Worm (Caenorhabditis elegans) whole organism, L2 larva: ENCODE data around the gene C05D11.1.

ENCODE experiments used
- C34F6.9 ChIP-seq: fragments of 150-350 bp; optimal IDR thresholded peaks from 2 replicates; lab custom pipeline; 2014; ENCODE audit warnings: missing biosample characterization, missing genetic modification characterization
- F13H6.1 ChIP-seq: sonication (generic microtip); optimal IDR thresholded peaks from 2 replicates; lab custom pipeline; 2016; ENCODE audit warnings: missing genetic modification characterization, missing compliant biosample characterization
- R02D3.7 ChIP-seq: fragments of 150-350 bp; optimal IDR thresholded peaks from 2 replicates; lab custom pipeline; 2014; ENCODE audit warnings: missing biosample characterization, missing genetic modification characterization
- Y55F3AM.14 ChIP-seq: fragments of 200-800 bp; sonication (Bioruptor generic); optimal IDR thresholded peaks from 2 replicates; lab custom pipeline; 2018; ENCODE audit warnings: mild to moderate bottlenecking, missing genetic modification characterization, missing compliant biosample characterization
- ZK546.5 ChIP-seq: sonication (generic microtip); optimal IDR thresholded peaks from 2 replicates; lab custom pipeline; 2017; ENCODE audit warnings: missing biosample characterization, missing genetic modification characterization
- alr-1 ChIP-seq: fragments of 150-350 bp; optimal IDR thresholded peaks from 2 replicates; lab custom pipeline; 2014; ENCODE audit warnings: missing biosample characterization, missing genetic modification characterization
- aly-2 ChIP-seq: fragments of 150-350 bp; optimal IDR thresholded peaks from 2 replicates; lab custom pipeline; 2014; ENCODE audit warnings: missing biosample characterization, missing genetic modification characterization
- ama-1 ChIP-seq: fragments of 150-350 bp; optimal IDR thresholded peaks from 2 replicates; lab custom pipeline; 2018; ENCODE audit warnings: inconsistent platforms
- blmp-1 ChIP-seq: sonication (generic microtip); optimal IDR thresholded peaks from 2 replicates; lab custom pipeline; 2017; ENCODE audit warnings: missing genetic modification characterization, mild to moderate bottlenecking, missing compliant biosample characterization, antibody characterized with exemption, moderate library complexity; ENCODE audit not compliant: insufficient read depth
- ceh-16 ChIP-seq: fragments of 150-350 bp; optimal IDR thresholded peaks from 2 replicates; lab custom pipeline; 2014; ENCODE audit warnings: missing biosample characterization, missing genetic modification characterization
- ceh-82 ChIP-seq: fragments of 150-350 bp; optimal IDR thresholded peaks from 2 replicates; lab custom pipeline; 2014; ENCODE audit warnings: missing biosample characterization, missing genetic modification characterization
- crh-2 ChIP-seq: sonication (generic microtip); optimal IDR thresholded peaks from 2 replicates; lab custom pipeline; 2017; ENCODE audit warnings: missing biosample characterization, missing genetic modification characterization
- dmd-4 ChIP-seq: sonication (generic microtip); optimal IDR thresholded peaks from 2 replicates; lab custom pipeline; 2017; ENCODE audit warnings: missing biosample characterization, missing genetic modification characterization
- egl-27 ChIP-seq: sonication (generic microtip); optimal IDR thresholded peaks from 3 replicates; lab custom pipeline; 2017; ENCODE audit warnings: missing biosample characterization, missing genetic modification reagents, missing genetic modification characterization
- elt-1 ChIP-seq: fragments of 150-350 bp; optimal IDR thresholded peaks from 2 replicates; lab custom pipeline; 2014; ENCODE audit warnings: missing biosample characterization, missing genetic modification characterization
- elt-3 ChIP-seq: sonication (generic microtip); optimal IDR thresholded peaks from 2 replicates; lab custom pipeline; 2017; ENCODE audit warnings: missing biosample characterization, missing genetic modification characterization
- fos-1 ChIP-seq: fragments of 150-350 bp; optimal IDR thresholded peaks from 2 replicates; lab custom pipeline; 2014; ENCODE audit warnings: missing biosample characterization, missing genetic modification characterization
- gmeb-1 ChIP-seq: fragments of 150-350 bp; optimal IDR thresholded peaks from 2 replicates; lab custom pipeline; 2014; ENCODE audit warnings: missing biosample characterization, missing genetic modification characterization
- lin-11 ChIP-seq: fragments of 150-350 bp; sonication (generic microtip); optimal IDR thresholded peaks from 2 replicates; lab custom pipeline; 2014; ENCODE audit warnings: missing biosample characterization, missing genetic modification characterization, inconsistent platforms, mixed read lengths
- lin-13 ChIP-seq: fragments of 150-350 bp; optimal IDR thresholded peaks from 2 replicates; lab custom pipeline; 2014; ENCODE audit warnings: missing biosample characterization, missing genetic modification reagents, missing genetic modification characterization
- lin-39 ChIP-seq: fragments of 150-350 bp; optimal IDR thresholded peaks from 2 replicates; lab custom pipeline; 2014; ENCODE audit warnings: missing biosample characterization, missing genetic modification reagents, missing genetic modification characterization
- lsy-2 ChIP-seq, 2 experiments: fragments of 150-350 bp in 1 of 2; sonication (generic microtip) in 1 of 2; optimal IDR thresholded peaks; 2 replicates each; lab custom pipeline; 2014 to 2017; ENCODE audit warnings: missing biosample characterization in 2 of 2, missing genetic modification characterization in 2 of 2
- mab-5 ChIP-seq: fragments of 150-350 bp; optimal IDR thresholded peaks from 2 replicates; lab custom pipeline; 2014; ENCODE audit warnings: missing biosample characterization, missing genetic modification characterization
- mbf-1 ChIP-seq: sonication (generic microtip); optimal IDR thresholded peaks from 2 replicates; lab custom pipeline; 2017; ENCODE audit warnings: missing biosample characterization, missing genetic modification characterization
- mdl-1 ChIP-seq, 2 experiments: fragments of 150-350 bp in 1 of 2; sonication (generic microtip) in 1 of 2; optimal IDR thresholded peaks; 2 replicates each; lab custom pipeline; 2017; ENCODE audit warnings: missing biosample characterization in 2 of 2, missing genetic modification characterization in 2 of 2
- nhr-10 ChIP-seq: sonication (generic microtip); optimal IDR thresholded peaks from 2 replicates; lab custom pipeline; 2017; ENCODE audit warnings: missing biosample characterization, missing genetic modification characterization
- nhr-11 ChIP-seq: fragments of 150-350 bp; optimal IDR thresholded peaks from 2 replicates; lab custom pipeline; 2014; ENCODE audit warnings: missing biosample characterization, missing genetic modification characterization
- nhr-12 ChIP-seq: fragments of 150-350 bp; optimal IDR thresholded peaks from 2 replicates; lab custom pipeline; 2014; ENCODE audit warnings: missing biosample characterization, missing genetic modification characterization
- nhr-129 ChIP-seq: fragments of 150-350 bp; optimal IDR thresholded peaks from 2 replicates; lab custom pipeline; 2014; ENCODE audit warnings: missing biosample characterization, missing genetic modification characterization
- nhr-21 ChIP-seq: fragments of 150-350 bp; optimal IDR thresholded peaks from 2 replicates; lab custom pipeline; 2014; ENCODE audit warnings: missing biosample characterization, missing genetic modification characterization
- nhr-23 ChIP-seq: fragments of 150-350 bp; optimal IDR thresholded peaks from 2 replicates; lab custom pipeline; 2014; ENCODE audit warnings: missing biosample characterization, missing genetic modification reagents, missing genetic modification characterization
- nhr-237 ChIP-seq: fragments of 150-350 bp; optimal IDR thresholded peaks from 2 replicates; lab custom pipeline; 2014; ENCODE audit warnings: missing biosample characterization, missing genetic modification characterization
- nhr-25 ChIP-seq: fragments of 150-350 bp; sonication (generic microtip); optimal IDR thresholded peaks from 3 replicates; lab custom pipeline; 2014; ENCODE audit warnings: missing biosample characterization, missing genetic modification characterization
- nhr-6 ChIP-seq: fragments of 150-350 bp; optimal IDR thresholded peaks from 2 replicates; lab custom pipeline; 2014; ENCODE audit warnings: missing biosample characterization, missing genetic modification characterization
- nhr-77 ChIP-seq: fragments of 150-350 bp; optimal IDR thresholded peaks from 2 replicates; lab custom pipeline; 2014; ENCODE audit warnings: missing biosample characterization, missing genetic modification characterization
- peb-1 ChIP-seq: fragments of 150-350 bp; optimal IDR thresholded peaks from 2 replicates; lab custom pipeline; 2014; ENCODE audit warnings: missing biosample characterization, missing genetic modification characterization
- sem-4 ChIP-seq: fragments of 150-350 bp; optimal IDR thresholded peaks from 2 replicates; lab custom pipeline; 2014; ENCODE audit warnings: missing biosample characterization, missing genetic modification reagents, missing genetic modification characterization
- skn-1 ChIP-seq: sonication (generic microtip); optimal IDR thresholded peaks from 2 replicates; lab custom pipeline; 2017; ENCODE audit warnings: missing biosample characterization, missing genetic modification characterization
- sma-3 ChIP-seq: sonication (generic microtip); optimal IDR thresholded peaks from 2 replicates; lab custom pipeline; 2016; ENCODE audit warnings: missing genetic modification reagents, missing genetic modification characterization, missing compliant biosample characterization
- sma-9 ChIP-seq, 2 experiments: fragments of 150-350 bp in 1 of 2; sonication (generic microtip) in 1 of 2; optimal IDR thresholded peaks; 2 replicates each; lab custom pipeline; 2014 to 2016; ENCODE audit warnings: missing genetic modification characterization in 2 of 2, mild to moderate bottlenecking in 1 of 2, missing biosample characterization in 1 of 2, missing compliant biosample characterization in 1 of 2, missing genetic modification reagents in 1 of 2, moderate library complexity in 1 of 2
- snpc-4 ChIP-seq: fragments of 150-350 bp; optimal IDR thresholded peaks from 2 replicates; lab custom pipeline; 2014; ENCODE audit warnings: missing biosample characterization, missing genetic modification characterization
- unc-39 ChIP-seq: fragments of 150-350 bp; optimal IDR thresholded peaks from 2 replicates; lab custom pipeline; 2014; ENCODE audit warnings: missing biosample characterization, missing genetic modification characterization
- unc-55 ChIP-seq: fragments of 150-350 bp; sonication (generic microtip); optimal IDR thresholded peaks from 3 replicates; lab custom pipeline; 2014; ENCODE audit warnings: missing biosample characterization, missing genetic modification reagents, missing genetic modification characterization
- unc-62 ChIP-seq: fragments of 150-350 bp; optimal IDR thresholded peaks from 2 replicates; lab custom pipeline; 2014; ENCODE audit warnings: missing biosample characterization, missing genetic modification reagents, missing genetic modification characterization
- zag-1 ChIP-seq: fragments of 150-350 bp; optimal IDR thresholded peaks from 2 replicates; lab custom pipeline; 2014; ENCODE audit warnings: missing biosample characterization, missing genetic modification characterization
- ztf-1 ChIP-seq: fragments of 200-800 bp; sonication (Bioruptor generic); conservative IDR thresholded peaks from 2 replicates; pipeline ENCODE4 v1.3.6; 2022; ENCODE audit warnings: missing genetic modification characterization, missing compliant biosample characterization
- ztf-11 ChIP-seq: sonication (generic microtip); optimal IDR thresholded peaks from 2 replicates; lab custom pipeline; 2017; ENCODE audit warnings: missing biosample characterization, missing genetic modification characterization
- ztf-4 ChIP-seq: fragments of 150-350 bp; optimal IDR thresholded peaks from 2 replicates; lab custom pipeline; 2014; ENCODE audit warnings: missing biosample characterization, missing genetic modification characterization

Gene C05D11.1

DNA sequence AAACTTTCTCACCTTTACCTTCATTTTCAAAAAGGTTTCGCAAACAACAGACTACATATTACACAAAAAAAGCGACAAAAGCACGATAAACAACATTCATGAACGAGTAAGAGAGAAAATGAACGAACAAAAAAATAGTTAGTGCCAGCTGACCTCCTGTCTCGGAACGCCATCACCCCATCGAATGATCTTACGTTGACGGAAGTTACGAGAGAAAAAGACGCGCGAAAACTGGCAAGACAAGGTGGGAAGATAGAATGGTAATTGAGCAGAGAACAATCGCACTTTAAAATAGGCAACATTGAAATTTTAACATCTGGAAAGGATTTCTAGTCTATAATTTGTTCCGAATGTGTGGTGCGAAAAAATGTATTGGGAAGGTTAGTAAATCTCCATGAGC is 16.2 kb upstream of the C05D11.1 start:
- peak; percentile 26 for TF ChIP-seq crh-2 (tag; lab: Kevin White, UChicago)
- peak in 1 of 2 experiments; percentile 20 for TF ChIP-seq mdl-1 (tag; optimal IDR thresholded peaks at IDR 0.05; lab: Kevin White, UChicago)
- TF ChIP-seq sem-4 (tag; lab: Kevin White, UChicago): no peak
- TF ChIP-seq nhr-237 (tag; lab: Kevin White, UChicago): no peak
- peak; percentile 3 for TF ChIP-seq sma-9 (GFP tag; optimal IDR thresholded peaks at IDR 0.05; lab: Kevin White, UChicago)
- no peak for TF ChIP-seq sma-9 (tag; optimal IDR thresholded peaks at IDR 0.05; lab: Kevin White, UChicago)
- TF ChIP-seq elt-3 (tag; lab: Kevin White, UChicago): no peak
- peak; percentile 11 for TF ChIP-seq nhr-129
- peak; percentile 2 for TF ChIP-seq fos-1 (tag; lab: Kevin White, UChicago)
- no peak for TF ChIP-seq egl-27
- TF ChIP-seq nhr-25: peak; percentile 18
- TF ChIP-seq mbf-1 (tag; lab: Kevin White, UChicago): no peak
- TF ChIP-seq alr-1 (tag; lab: Kevin White, UChicago): no peak
- TF ChIP-seq, all 48 proteins: peak for 6

DNA sequence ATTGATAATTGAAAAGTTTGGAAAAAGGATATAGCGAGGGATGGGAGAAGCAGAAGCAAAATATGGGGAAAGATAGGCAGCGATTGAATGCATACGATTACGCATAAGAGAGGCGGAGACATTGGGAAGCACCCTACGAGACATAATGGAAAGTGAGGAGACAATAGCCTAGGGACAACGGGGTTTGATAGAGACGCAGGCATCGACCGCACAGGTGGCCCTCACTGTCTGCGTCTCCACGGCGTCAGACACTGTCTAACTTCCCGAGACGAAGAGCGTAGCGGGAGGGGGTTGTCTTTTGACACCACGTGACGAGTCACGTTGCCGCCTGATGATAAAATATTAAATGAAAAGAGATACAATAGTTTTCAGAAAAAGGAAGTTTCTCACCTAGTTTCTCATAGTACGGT is 15.4 kb upstream of the C05D11.1 start:
- TF ChIP-seq nhr-10 (tag; lab: Kevin White, UChicago): peak; percentile 46
- TF ChIP-seq peb-1 (tag; lab: Kevin White, UChicago): no peak
- TF ChIP-seq ama-1: no peak
- TF ChIP-seq dmd-4 (tag; lab: Kevin White, UChicago): no peak
- TF ChIP-seq zag-1 (tag; lab: Kevin White, UChicago): peak; percentile 47
- TF ChIP-seq elt-1 (tag; lab: Kevin White, UChicago): peak; percentile 1
- peak; percentile 95 to 97 for TF ChIP-seq mdl-1 (tag; optimal IDR thresholded peaks at IDR 0.05; lab: Kevin White, UChicago)
- no peak for TF ChIP-seq aly-2
- TF ChIP-seq fos-1 (tag; lab: Kevin White, UChicago): peak; percentile 58
- TF ChIP-seq ceh-82 (tag; lab: Kevin White, UChicago): peak; percentile 55
- peak; percentile 66 for TF ChIP-seq unc-62 (GFP tag; lab: Kevin White, UChicago)
- TF ChIP-seq sma-3: peak; percentile 95
- TF ChIP-seq sem-4 (tag; lab: Kevin White, UChicago): peak; percentile 81
- TF ChIP-seq nhr-23 (tag; lab: Kevin White, UChicago): no peak
- no peak for TF ChIP-seq unc-39 (tag; lab: Kevin White, UChicago)
- TF ChIP-seq alr-1 (tag; lab: Kevin White, UChicago): no peak
- peak; percentile 85 for TF ChIP-seq gmeb-1 (tag; lab: Kevin White, UChicago)
- TF ChIP-seq elt-3 (tag; lab: Kevin White, UChicago): no peak
- peak; percentile 71 for TF ChIP-seq lin-11 (tag; lab: Kevin White, UChicago)
- peak; percentile 42 for TF ChIP-seq egl-27
- peak; percentile 24 for TF ChIP-seq ZK546.5 (tag; lab: Kevin White, UChicago)
- TF ChIP-seq ztf-11 (tag; lab: Kevin White, UChicago): no peak
- TF ChIP-seq Y55F3AM.14 (GFP tag; lab: Kevin White, UChicago): peak; percentile 89
- peak; percentile 53 to 89 for TF ChIP-seq lsy-2 (tag; optimal IDR thresholded peaks at IDR 0.05; lab: Kevin White, UChicago)
- TF ChIP-seq nhr-6: peak; percentile 50
- no peak for TF ChIP-seq lin-39 (tag; lab: Kevin White, UChicago)
- TF ChIP-seq skn-1 (tag; lab: Kevin White, UChicago): no peak
- peak; percentile 96 for TF ChIP-seq nhr-21 (tag; lab: Kevin White, UChicago)
- peak; percentile 92 for TF ChIP-seq nhr-25
- TF ChIP-seq crh-2 (tag; lab: Kevin White, UChicago): peak; percentile 85
- no peak for TF ChIP-seq snpc-4 (tag; lab: Kevin White, UChicago)
- TF ChIP-seq mab-5 (tag; lab: Kevin White, UChicago): peak; percentile 83
- TF ChIP-seq nhr-237 (tag; lab: Kevin White, UChicago): no peak
- no peak for TF ChIP-seq nhr-12 (tag; lab: Kevin White, UChicago)
- TF ChIP-seq ztf-1: no peak
- TF ChIP-seq ceh-16 (tag; lab: Kevin White, UChicago): peak; percentile 53
- no peak for TF ChIP-seq nhr-11 (tag; lab: Kevin White, UChicago)
- TF ChIP-seq nhr-77: no peak
- peak; percentile 59 for TF ChIP-seq lin-13 (GFP tag; lab: Kevin White, UChicago)
- peak; percentile 94 for TF ChIP-seq F13H6.1 (tag; lab: Kevin White, UChicago)
- TF ChIP-seq nhr-129: peak; percentile 44
- TF ChIP-seq C34F6.9: peak; percentile 88
- TF ChIP-seq R02D3.7 (tag; lab: Kevin White, UChicago): no peak
- TF ChIP-seq blmp-1 (tag; lab: Kevin White, UChicago): peak; percentile 83
- no peak for TF ChIP-seq mbf-1 (tag; lab: Kevin White, UChicago)
- peak; percentile 97 for TF ChIP-seq sma-9 (GFP tag; optimal IDR thresholded peaks at IDR 0.05; lab: Kevin White, UChicago)
- TF ChIP-seq sma-9 (tag; optimal IDR thresholded peaks at IDR 0.05; lab: Kevin White, UChicago): no peak
- TF ChIP-seq unc-55: peak; percentile 63
- peak; percentile 35 for TF ChIP-seq ztf-4 (tag; lab: Kevin White, UChicago)
- TF ChIP-seq, all 48 proteins: peak for 29
